Worm (Caenorhabditis elegans) whole organism, young adult: ENCODE data around the gene F42H10.2.

Source experiments
- ceh-27 ChIP-seq: fragments of 200-800 bp; sonication (Bioruptor generic); optimal IDR thresholded peaks from 2 replicates; lab custom pipeline; 2018; ENCODE audit warnings: mild to moderate bottlenecking, missing genetic modification characterization, moderate library complexity, missing compliant biosample characterization
- nfya-1 ChIP-seq: sonication (generic microtip); optimal IDR thresholded peaks from 2 replicates; lab custom pipeline; 2017; ENCODE audit warnings: antibody characterized with exemption, missing compliant biosample characterization, missing genetic modification characterization, borderline replicate concordance; ENCODE audit not compliant: insufficient read depth
- unc-130 ChIP-seq: sonication (generic microtip); optimal IDR thresholded peaks from 2 replicates; lab custom pipeline; 2016; ENCODE audit warnings: missing genetic modification reagents, missing genetic modification characterization, missing compliant biosample characterization

- no peak for TF ChIP-seq ceh-27 (GFP tag; lab: Kevin White, UChicago)
- no peak for TF ChIP-seq nfya-1 (tag; lab: Kevin White, UChicago)
- TF ChIP-seq unc-130 = no peak
Observed at ce11 chrIII:8518990-8519389, 28.6 kb downstream of the F42H10.2 start.
